Fruit fly (Drosophila melanogaster): ENCODE data around the gene asl.
A peak's percentile ranks its signal among the peaks of the same experiment; 100 is the strongest.

asl gene

DNA sequence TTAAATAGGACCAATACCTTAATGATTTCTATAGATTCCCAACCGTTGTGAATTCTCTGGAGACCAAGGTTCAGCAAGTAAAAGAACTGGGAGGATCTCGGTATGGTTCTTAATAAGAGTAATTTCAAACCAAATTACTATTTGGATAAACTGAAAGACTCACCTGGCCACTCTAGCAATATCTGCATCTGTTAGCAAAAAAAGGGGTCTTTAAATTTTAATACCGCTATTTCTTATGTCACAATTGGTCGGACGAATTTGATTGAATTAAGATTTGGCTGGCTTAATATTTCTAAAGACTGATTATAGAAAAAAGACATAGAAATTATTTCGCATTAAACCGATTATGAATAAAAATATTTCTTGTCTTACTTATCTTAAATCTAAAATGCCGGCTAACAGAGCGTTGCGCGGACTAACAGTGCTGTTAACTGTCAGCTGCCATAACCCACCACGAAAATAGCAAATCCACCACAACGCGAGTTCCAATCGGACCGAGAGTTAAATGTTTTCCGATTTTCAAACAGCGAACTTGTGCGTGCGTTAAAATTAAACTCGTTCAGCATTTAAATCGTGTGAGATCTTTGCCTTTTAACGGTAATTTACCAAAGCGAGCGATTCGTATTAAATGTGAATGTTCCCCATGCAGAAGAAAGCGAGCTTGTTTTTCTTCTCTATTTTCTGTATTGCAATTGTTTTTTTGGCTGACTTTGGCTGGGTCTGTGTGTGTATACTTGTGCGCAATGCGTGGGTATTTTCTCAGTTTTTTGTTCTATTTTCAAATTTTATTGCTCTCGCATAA is 35.5 kb downstream of the asl start, which contains the start of gene CRMP:
CRMP (plus strand) TSS at position 474 of the 802 bp plus-strand sequence.
- TF ChIP-seq Pif1A (GFP tag; optimal IDR thresholded peaks at IDR 0.05) (no peak), CG12605 (GFP tag; IDR thresholded peaks at IDR 0.05) (peak; percentile 29; the same call in 1 of the 2 replicates), CG8301 (tag; optimal IDR thresholded peaks at IDR 0.05) (peak; percentile 32), CG32121 (GFP tag; IDR thresholded peaks at IDR 0.05) (0 out of 2 replicates have a peak, but pooled peaks have one; percentile 21)

DNA sequence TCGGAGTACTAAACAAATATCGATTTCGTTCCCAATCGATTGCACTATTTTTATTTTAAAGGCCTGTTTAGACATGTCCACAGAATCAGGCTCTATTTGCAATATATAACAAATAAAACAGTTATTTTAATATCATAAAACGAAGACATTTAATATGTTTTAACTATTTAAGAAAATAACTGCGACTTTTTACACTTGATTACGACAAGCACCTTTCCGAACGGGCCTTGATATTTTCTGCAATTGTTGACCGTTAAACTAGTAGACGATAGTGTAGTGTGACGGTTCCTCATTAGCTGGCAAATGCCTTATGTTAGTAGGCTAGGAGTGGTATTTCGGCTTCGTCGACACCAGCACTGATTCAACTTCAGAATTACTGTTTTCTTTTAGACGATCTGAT is 37.8 kb downstream of the asl start, which contains the start of the genes CG2931 and Rheb:
CG2931 (minus strand) TSS at position 26 of the 400 bp plus-strand sequence.
Rheb (plus strand) TSS at position 332 of the 400 bp plus-strand sequence.
- TF ChIP-seq CG12605 (GFP tag; IDR thresholded peaks at IDR 0.05) (no peak), CG13204 (GFP tag; optimal IDR thresholded peaks at IDR 0.05) (no peak), Pif1A (GFP tag; optimal IDR thresholded peaks at IDR 0.05) (no peak), Snoo (tag; optimal IDR thresholded peaks at IDR 0.05) (peak; percentile 36), CG9948 (tag; optimal IDR thresholded peaks at IDR 0.05) (peak; percentile 23), CG8159 (tag; optimal IDR thresholded peaks at IDR 0.05) (no peak), D1 (tag; optimal IDR thresholded peaks at IDR 0.05) (no peak), CG34367 (tag; optimal IDR thresholded peaks at IDR 0.05) (peak; percentile 24), CG15710 (tag; optimal IDR thresholded peaks at IDR 0.05) (peak; percentile 29), Ets98B (GFP tag; IDR thresholded peaks at IDR 0.05) (peak; percentile 42; the same call in 1 of the 2 replicates), CG8301 (tag; optimal IDR thresholded peaks at IDR 0.05) (peak; percentile 32), CG10348 (GFP tag; IDR thresholded peaks at IDR 0.05) (no peak), CG17806 (tag; optimal IDR thresholded peaks at IDR 0.05) (peak; percentile 43), Pif1B (GFP tag; optimal IDR thresholded peaks at IDR 0.05) (peak; percentile 25), CG14655 (GFP tag; optimal IDR thresholded peaks at IDR 0.05) (no peak), CG32121 (GFP tag; IDR thresholded peaks at IDR 0.05) (peak; percentile 60; the same call in 1 of the 2 replicates), CG4496 (GFP tag; IDR thresholded peaks at IDR 0.05) (peak; percentile 77), gl (tag; optimal IDR thresholded peaks at IDR 0.05) (no peak), rn (GFP tag; IDR thresholded peaks at IDR 0.05) (peak; percentile 56), fd96Ca (GFP tag; IDR thresholded peaks at IDR 0.05) (no peak; the same call in 2 of the 3 replicates), EcR (GFP tag; optimal IDR thresholded peaks at IDR 0.05) (no peak)

dm6 chr3R:5565623-5566022 is 40.7 kb downstream of the asl start:
- TF ChIP-seq CG14655 (GFP tag; optimal IDR thresholded peaks at IDR 0.05) = no peak
- TF ChIP-seq CG13204 (GFP tag; optimal IDR thresholded peaks at IDR 0.05) = no peak
- peak; percentile 94 for TF ChIP-seq CG4496 (GFP tag; IDR thresholded peaks at IDR 0.05)
- TF ChIP-seq EcR (GFP tag; optimal IDR thresholded peaks at IDR 0.05) = no peak
- peak; percentile 73 for TF ChIP-seq rn (GFP tag; IDR thresholded peaks at IDR 0.05)
- no peak for TF ChIP-seq CG15710 (tag; optimal IDR thresholded peaks at IDR 0.05)
- peak; percentile 87 for TF ChIP-seq CG32121 (GFP tag; IDR thresholded peaks at IDR 0.05)
- no peak for TF ChIP-seq CG34367 (tag; optimal IDR thresholded peaks at IDR 0.05)
- peak; percentile 91 for TF ChIP-seq Ets98B (GFP tag; IDR thresholded peaks at IDR 0.05)
- no peak for TF ChIP-seq gl (tag; optimal IDR thresholded peaks at IDR 0.05)
- TF ChIP-seq CG8301 (tag; optimal IDR thresholded peaks at IDR 0.05) = no peak
- peak; percentile 72 for TF ChIP-seq CG12605 (GFP tag; IDR thresholded peaks at IDR 0.05)
- peak; percentile 90 for TF ChIP-seq fd96Ca (GFP tag; IDR thresholded peaks at IDR 0.05)
- no peak for TF ChIP-seq CG9948 (tag; optimal IDR thresholded peaks at IDR 0.05)
- TF ChIP-seq CG8159 (tag; optimal IDR thresholded peaks at IDR 0.05) = no peak
- peak; percentile 5 for TF ChIP-seq Snoo (tag; optimal IDR thresholded peaks at IDR 0.05)
- TF ChIP-seq CG17806 (tag; optimal IDR thresholded peaks at IDR 0.05) = peak; percentile 45
- no peak for TF ChIP-seq CG10348 (GFP tag; IDR thresholded peaks at IDR 0.05)
- TF ChIP-seq Pif1A (GFP tag; optimal IDR thresholded peaks at IDR 0.05) = no peak
- no peak for TF ChIP-seq Pif1B (GFP tag; optimal IDR thresholded peaks at IDR 0.05)
- TF ChIP-seq D1 (tag; optimal IDR thresholded peaks at IDR 0.05) = no peak

DNA sequence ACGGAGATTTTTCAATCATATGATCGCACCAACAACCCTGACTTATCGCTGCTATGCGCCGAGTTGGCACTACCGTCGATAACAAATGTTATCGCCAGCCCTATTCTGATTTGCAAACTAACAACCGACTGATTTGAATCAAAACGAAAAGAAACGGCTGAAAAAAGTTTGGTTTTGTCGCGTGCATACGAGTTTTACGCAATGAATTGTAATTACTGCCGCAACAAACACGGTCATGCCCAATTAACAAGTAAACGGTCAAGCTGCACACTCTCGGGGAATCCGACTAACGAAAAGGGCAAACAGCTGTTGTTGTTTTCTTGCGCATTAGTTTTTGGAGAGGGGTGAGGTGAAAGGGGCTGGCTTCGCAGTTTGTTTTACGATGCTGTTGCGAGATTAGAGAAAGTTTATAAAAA is 41.6 kb downstream of the asl start, which contains the start of the genes CG14671 and CG12746:
CG14671 (minus strand) TSS at position 41 of the 416 bp plus-strand sequence.
CG12746 (plus strand) TSS at position 91 of the 416 bp plus-strand sequence.
- TF ChIP-seq CG34367 (tag; optimal IDR thresholded peaks at IDR 0.05) (no peak), D1 (tag; optimal IDR thresholded peaks at IDR 0.05) (no peak), CG15710 (tag; optimal IDR thresholded peaks at IDR 0.05) (no peak), EcR (GFP tag; optimal IDR thresholded peaks at IDR 0.05) (no peak), fd96Ca (GFP tag; IDR thresholded peaks at IDR 0.05) (no peak), Ets98B (GFP tag; IDR thresholded peaks at IDR 0.05) (no peak), CG8301 (tag; optimal IDR thresholded peaks at IDR 0.05) (no peak), rn (GFP tag; IDR thresholded peaks at IDR 0.05) (no peak), Pif1B (GFP tag; optimal IDR thresholded peaks at IDR 0.05) (no peak), CG9948 (tag; optimal IDR thresholded peaks at IDR 0.05) (no peak), CG14655 (GFP tag; optimal IDR thresholded peaks at IDR 0.05) (no peak), CG13204 (GFP tag; optimal IDR thresholded peaks at IDR 0.05) (no peak), CG4496 (GFP tag; IDR thresholded peaks at IDR 0.05) (no peak), CG17806 (tag; optimal IDR thresholded peaks at IDR 0.05) (no peak), CG8159 (tag; optimal IDR thresholded peaks at IDR 0.05) (no peak), gl (tag; optimal IDR thresholded peaks at IDR 0.05) (no peak), Pif1A (GFP tag; optimal IDR thresholded peaks at IDR 0.05) (no peak), CG10348 (GFP tag; IDR thresholded peaks at IDR 0.05) (no peak)

- TF ChIP-seq Ets98B (GFP tag; IDR thresholded peaks at IDR 0.05) = no peak
- no peak for TF ChIP-seq CG15710 (tag; optimal IDR thresholded peaks at IDR 0.05)
- no peak for TF ChIP-seq CG8301 (tag; optimal IDR thresholded peaks at IDR 0.05)
- TF ChIP-seq D1 (tag; optimal IDR thresholded peaks at IDR 0.05) = no peak
- no peak for TF ChIP-seq fd96Ca (GFP tag; IDR thresholded peaks at IDR 0.05)
- TF ChIP-seq CG9948 (tag; optimal IDR thresholded peaks at IDR 0.05) = no peak
These were observed 42.9 kb downstream of the asl start, which contains the start of gene Pi4KIIalpha for dm6 chr3R:5563420-5563819. Pi4KIIalpha (minus strand) TSS chr3R:5563652.
